Worm (Caenorhabditis elegans) whole organism, L4 larva: ENCODE measurements around the gene tbc-13.

Experiments
- ZK546.5 ChIP-seq, 2 experiments: sonication (generic microtip); optimal IDR thresholded peaks; 2 replicates each; lab custom pipeline; 2017; ENCODE audit warnings: missing biosample characterization in 2 of 2, missing genetic modification characterization in 2 of 2
- mes-2 ChIP-seq: sonication (generic microtip); optimal IDR thresholded peaks from 2 replicates; lab custom pipeline; 2016; ENCODE audit warnings: missing genotype, mild to moderate bottlenecking, missing genetic modification characterization, missing compliant biosample characterization; ENCODE audit not compliant: poor library complexity, severe bottlenecking
- nhr-28 ChIP-seq: fragments of 150-350 bp; optimal IDR thresholded peaks from 2 replicates; lab custom pipeline; 2014; ENCODE audit warnings: missing biosample characterization, missing genetic modification characterization
- pha-4 ChIP-seq, 2 experiments: fragments of 150-350 bp in 1 of 2; fragments of 200-800 bp in 1 of 2; sonication (Bioruptor generic) in 1 of 2; IDR thresholded peaks in 1 of 2; optimal IDR thresholded peaks in 1 of 2; 2 replicates each; pipeline versions ENCODE4 v1.3.6 to Lab custom; 2014 to 2022; ENCODE audit warnings: missing genetic modification characterization in 2 of 2, missing genetic modification reagents in 2 of 2, missing biosample characterization in 1 of 2, missing compliant biosample characterization in 1 of 2
- snpc-4 ChIP-seq: fragments of 150-350 bp; optimal IDR thresholded peaks from 2 replicates; lab custom pipeline; 2014; ENCODE audit warnings: missing biosample characterization, missing genetic modification characterization

ce11 chrX:12515596-12516481 lies 31.0 kb downstream of the tbc-13 start:
- TF ChIP-seq snpc-4 (tag; lab: Kevin White, UChicago): no peak
- no peak for TF ChIP-seq ZK546.5 (tag; optimal IDR thresholded peaks at IDR 0.05; lab: Kevin White, UChicago)
- no peak for TF ChIP-seq mes-2 (tag; lab: Kevin White, UChicago)
- TF ChIP-seq pha-4 (GFP tag; IDR thresholded peaks at IDR 0.05; lab: Robert Waterston, UW): no peak
- peak; percentile 71 for TF ChIP-seq pha-4 (tag; optimal IDR thresholded peaks at IDR 0.05; lab: Kevin White, UChicago)
- TF ChIP-seq nhr-28 (tag; lab: Kevin White, UChicago): no peak
